Worm (Caenorhabditis elegans) whole organism, midembryonic: ENCODE results near the gene ZK829.1.

Source experiments
- T22C8.4 ChIP-seq: fragments of 200-800 bp; sonication (Bioruptor generic); IDR thresholded peaks from 2 replicates; pipeline ENCODE4 v1.3.6; 2022; ENCODE audit warnings: missing genetic modification characterization, missing compliant biosample characterization
- flt-1 ChIP-seq: fragments of 200-800 bp; sonication (Bioruptor generic); IDR thresholded peaks from 2 replicates; pipeline ENCODE4 v1.3.6; 2022; ENCODE audit warnings: missing genetic modification characterization, missing compliant biosample characterization
- ref-1 ChIP-seq: fragments of 200-800 bp; sonication (Bioruptor generic); conservative IDR thresholded peaks from 2 replicates; pipeline ENCODE4 v1.3.6; 2022; ENCODE audit warnings: missing genetic modification reagents, missing genetic modification characterization, missing compliant biosample characterization

DNA sequence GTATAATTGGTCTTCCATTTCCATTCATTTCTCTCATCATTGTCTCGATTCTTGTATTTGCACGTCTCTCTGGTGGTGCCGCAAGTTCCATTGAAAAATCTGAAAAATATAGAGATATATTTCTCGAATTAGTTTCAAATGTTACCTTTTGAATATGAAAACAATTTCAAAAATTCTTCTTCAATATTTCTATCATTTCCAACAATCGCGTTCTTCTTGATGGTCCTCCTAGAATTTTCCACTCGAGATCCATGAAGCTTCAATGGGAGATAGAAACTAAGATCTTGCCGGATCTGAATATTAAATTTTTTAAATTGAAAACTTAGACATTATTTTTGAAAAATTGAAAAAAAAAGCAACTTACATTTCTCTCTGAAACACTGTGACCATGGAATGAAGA, 23.1 kb downstream of the ZK829.1 start:
- TF ChIP-seq ref-1 (GFP tag; lab: Robert Waterston, UW) (no peak), flt-1 (GFP tag; lab: Robert Waterston, UW) (no peak), T22C8.4 (no peak)
